Fruit fly (Drosophila melanogaster): ENCODE results near the gene Tudor-SN.

The Tudor-SN gene

DNA sequence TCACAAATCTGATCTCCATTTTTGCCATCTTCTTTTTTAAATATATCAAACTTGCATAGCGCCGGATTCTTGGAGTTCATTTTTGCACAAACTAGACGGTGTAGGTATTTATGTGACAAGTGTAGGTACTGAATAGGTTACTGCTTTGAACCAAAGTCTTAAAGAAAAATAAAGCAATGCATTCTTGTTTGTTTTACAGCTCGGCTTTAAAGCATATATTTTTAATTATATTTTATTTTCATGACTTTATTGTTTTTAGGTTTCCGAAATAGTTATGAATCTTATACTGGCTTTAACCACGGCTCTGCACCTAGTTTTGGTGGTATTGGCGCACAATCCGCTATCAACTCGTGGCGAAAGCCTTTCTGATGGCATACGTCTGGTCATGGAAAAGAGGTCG lies 9.1 kb upstream of the Tudor-SN start, which contains the start of gene CG32845:
Gene CG32845 (minus strand): TSS at position 101 of the 400 bp plus-strand sequence.
- TF ChIP-seq bab1 (GFP tag; optimal IDR thresholded peaks at IDR 0.05) (no peak), tj (GFP tag; optimal IDR thresholded peaks at IDR 0.05) (no peak), cnc (optimal IDR thresholded peaks at IDR 0.05) (no peak), CG1620 (GFP tag; optimal IDR thresholded peaks at IDR 0.05) (no peak), CG12768 (GFP tag; optimal IDR thresholded peaks at IDR 0.05) (no peak), CG7101 (tag; optimal IDR thresholded peaks at IDR 0.05) (no peak), CG11617 (GFP tag; optimal IDR thresholded peaks at IDR 0.05) (no peak), CG5204 (GFP tag; optimal IDR thresholded peaks at IDR 0.05) (no peak)

DNA sequence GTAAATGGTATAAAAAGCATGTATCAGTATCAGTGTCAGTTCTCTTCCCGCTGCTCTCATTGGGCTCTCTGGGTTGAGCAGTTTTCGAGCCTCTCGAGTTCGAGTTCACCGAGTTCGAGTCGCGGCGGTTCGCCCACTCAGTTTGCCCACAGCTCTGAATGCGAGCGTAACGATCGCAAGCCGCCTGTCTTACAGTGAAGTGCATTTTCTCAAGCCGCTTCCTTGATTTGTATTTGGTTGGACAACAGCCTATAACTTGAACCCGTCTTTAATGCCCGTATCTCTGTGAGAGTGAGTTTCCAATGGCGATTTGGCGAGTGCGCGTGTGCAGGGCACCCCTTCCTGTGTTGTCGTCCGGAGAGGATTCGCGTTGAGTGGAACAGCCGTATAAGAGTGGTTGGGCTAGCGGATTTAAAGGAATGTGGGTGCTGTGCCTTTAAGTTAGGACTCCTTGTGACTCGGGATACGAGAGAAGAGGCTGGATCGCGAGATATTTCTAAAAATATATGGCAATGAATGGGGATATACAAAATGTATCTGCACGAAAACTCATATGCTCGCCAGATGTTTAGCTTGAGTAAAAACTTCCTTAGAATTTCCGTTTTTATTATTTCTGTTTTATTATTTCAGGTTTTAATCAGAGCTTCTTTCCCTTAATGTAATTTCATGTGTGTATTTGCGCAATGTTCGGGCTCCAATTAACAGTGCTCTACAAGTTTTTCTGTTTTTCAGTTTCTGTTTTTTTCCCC lies 7.5 kb upstream of the Tudor-SN start:
- TF ChIP-seq CG12768 (GFP tag; optimal IDR thresholded peaks at IDR 0.05): no peak
- peak; percentile 13 for TF ChIP-seq bab1 (GFP tag; optimal IDR thresholded peaks at IDR 0.05)

DNA sequence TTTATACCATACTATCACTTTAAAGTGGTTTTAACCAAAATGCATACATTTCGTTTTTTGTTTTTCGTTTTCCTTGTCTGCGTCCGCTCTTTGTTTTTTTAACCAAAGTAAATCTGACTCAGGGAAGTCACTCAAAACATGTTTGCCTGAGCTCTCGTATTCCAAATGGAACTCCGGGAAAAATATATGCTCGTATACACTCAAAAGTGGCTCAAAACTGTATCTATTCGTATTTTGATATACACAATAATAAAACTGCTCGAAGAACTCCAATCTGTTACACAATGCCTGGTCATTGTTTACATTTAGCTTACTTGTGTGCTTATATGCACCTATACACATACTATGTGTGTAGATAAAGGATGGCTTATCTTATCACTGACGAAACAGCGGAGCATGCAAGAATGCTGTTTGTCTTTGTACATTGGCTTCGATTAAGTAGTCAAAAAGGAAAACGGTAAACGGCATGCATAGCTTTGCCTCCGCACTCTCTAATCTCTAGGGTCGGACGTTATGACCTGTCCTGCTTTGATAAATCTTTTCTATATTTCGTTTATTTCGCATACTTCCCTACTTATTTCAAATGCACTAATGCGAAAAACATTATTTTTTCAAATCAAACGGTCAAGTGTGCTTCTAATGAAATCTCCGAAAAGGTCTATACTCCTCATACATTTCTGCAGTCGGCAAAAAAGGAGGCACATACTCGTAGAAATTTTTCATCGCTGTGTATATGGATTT lies 6.8 kb upstream of the Tudor-SN start, which contains the start of gene miple2:
Gene miple2 (plus strand): TSS at position 441 of the 741 bp plus-strand sequence.
- TF ChIP-seq CG33017 (tag; optimal IDR thresholded peaks at IDR 0.05) (no peak), tj (GFP tag; optimal IDR thresholded peaks at IDR 0.05) (peak; percentile 68), Clk (GFP tag; optimal IDR thresholded peaks at IDR 0.05) (no peak), CG7101 (tag; optimal IDR thresholded peaks at IDR 0.05) (peak; percentile 10), cic (GFP tag; optimal IDR thresholded peaks at IDR 0.05) (peak; percentile 1), cnc (optimal IDR thresholded peaks at IDR 0.05) (peak; percentile 50 to 70), pad (GFP tag; optimal IDR thresholded peaks at IDR 0.05) (peak; percentile 27), CG11617 (GFP tag; optimal IDR thresholded peaks at IDR 0.05) (peak; percentile 14), CG5204 (GFP tag; optimal IDR thresholded peaks at IDR 0.05) (no peak)

DNA sequence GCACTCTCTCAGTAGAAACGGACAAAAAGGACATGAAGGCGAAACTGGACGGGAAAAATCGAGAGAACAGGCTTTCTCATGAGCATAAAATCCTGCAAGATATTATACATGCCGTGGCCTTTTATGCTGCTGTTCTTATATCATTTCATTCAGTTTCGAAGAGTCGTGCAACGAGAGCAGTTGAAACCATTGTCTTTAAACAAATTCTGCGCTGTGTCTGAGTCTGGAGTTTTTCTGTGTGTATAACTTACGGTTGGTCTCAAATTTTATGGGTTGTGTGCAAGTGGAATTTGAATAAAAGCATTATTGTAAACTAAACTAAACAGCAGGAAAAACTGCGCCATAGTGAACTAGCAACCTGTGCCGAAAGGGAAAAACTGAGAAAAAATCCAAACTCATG lies 3.4 kb upstream of the Tudor-SN start:
- no peak for TF ChIP-seq bab1 (GFP tag; optimal IDR thresholded peaks at IDR 0.05)

DNA sequence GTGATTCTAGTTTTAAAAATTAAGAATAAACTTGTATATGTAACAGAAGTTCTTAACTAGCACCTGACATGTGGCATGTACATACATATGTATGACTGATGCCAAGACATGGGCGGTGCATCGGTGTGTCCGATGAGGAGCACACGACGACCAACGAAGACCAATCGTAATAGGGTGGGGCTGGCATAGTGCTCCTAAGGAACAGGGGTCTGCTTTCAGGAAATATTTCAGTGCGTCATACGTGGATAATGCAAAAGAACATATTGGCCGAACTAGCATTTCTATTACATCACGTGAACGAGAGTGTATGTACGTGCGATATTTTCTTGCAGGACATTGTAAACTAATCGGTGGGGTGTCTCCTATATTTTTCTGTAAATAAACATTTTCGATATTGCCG lies 2.9 kb upstream of the Tudor-SN start, which contains the start of gene miple1:
Gene miple1 (plus strand): TSS at position 217 of the 400 bp plus-strand sequence.
- TF ChIP-seq Clk (GFP tag; optimal IDR thresholded peaks at IDR 0.05) (no peak), bab1 (GFP tag; optimal IDR thresholded peaks at IDR 0.05) (no peak), toe (GFP tag; optimal IDR thresholded peaks at IDR 0.05) (no peak), cic (GFP tag; optimal IDR thresholded peaks at IDR 0.05) (no peak), kay (GFP tag; ENCODE audit: borderline replicate concordance) (no peak), CG11617 (GFP tag; optimal IDR thresholded peaks at IDR 0.05) (no peak), CG1620 (GFP tag; optimal IDR thresholded peaks at IDR 0.05) (no peak), ovo (GFP tag; optimal IDR thresholded peaks at IDR 0.05) (no peak), CG5204 (GFP tag; optimal IDR thresholded peaks at IDR 0.05) (no peak)

DNA sequence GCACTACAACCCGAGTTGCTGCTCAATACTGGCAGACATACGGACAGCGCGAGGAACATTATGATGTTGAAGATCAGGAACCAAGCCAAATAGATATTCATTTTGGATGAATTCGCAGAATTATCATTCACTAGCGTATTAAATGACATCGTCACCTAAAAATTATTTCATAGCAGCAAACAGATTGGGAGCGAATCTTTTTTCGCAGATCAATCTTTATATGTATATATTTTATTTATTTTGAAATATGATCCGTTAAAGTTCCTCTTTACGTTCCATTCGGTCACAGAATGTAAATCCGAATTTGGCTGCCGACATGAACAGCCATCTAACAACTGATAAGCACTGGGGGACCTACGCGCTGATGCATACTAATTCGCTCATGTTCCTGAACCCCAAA lies 1.6 kb upstream of the Tudor-SN start, which contains the start of gene CG34263:
Gene CG34263 (minus strand): TSS at position 101 of the 400 bp plus-strand sequence.
- TF ChIP-seq CG5204 (GFP tag; optimal IDR thresholded peaks at IDR 0.05) (no peak), kay (GFP tag; ENCODE audit: borderline replicate concordance) (no peak), Mnt (GFP tag; optimal IDR thresholded peaks at IDR 0.05) (no peak), CG7101 (tag; optimal IDR thresholded peaks at IDR 0.05) (no peak), cnc (optimal IDR thresholded peaks at IDR 0.05) (no peak)

DNA sequence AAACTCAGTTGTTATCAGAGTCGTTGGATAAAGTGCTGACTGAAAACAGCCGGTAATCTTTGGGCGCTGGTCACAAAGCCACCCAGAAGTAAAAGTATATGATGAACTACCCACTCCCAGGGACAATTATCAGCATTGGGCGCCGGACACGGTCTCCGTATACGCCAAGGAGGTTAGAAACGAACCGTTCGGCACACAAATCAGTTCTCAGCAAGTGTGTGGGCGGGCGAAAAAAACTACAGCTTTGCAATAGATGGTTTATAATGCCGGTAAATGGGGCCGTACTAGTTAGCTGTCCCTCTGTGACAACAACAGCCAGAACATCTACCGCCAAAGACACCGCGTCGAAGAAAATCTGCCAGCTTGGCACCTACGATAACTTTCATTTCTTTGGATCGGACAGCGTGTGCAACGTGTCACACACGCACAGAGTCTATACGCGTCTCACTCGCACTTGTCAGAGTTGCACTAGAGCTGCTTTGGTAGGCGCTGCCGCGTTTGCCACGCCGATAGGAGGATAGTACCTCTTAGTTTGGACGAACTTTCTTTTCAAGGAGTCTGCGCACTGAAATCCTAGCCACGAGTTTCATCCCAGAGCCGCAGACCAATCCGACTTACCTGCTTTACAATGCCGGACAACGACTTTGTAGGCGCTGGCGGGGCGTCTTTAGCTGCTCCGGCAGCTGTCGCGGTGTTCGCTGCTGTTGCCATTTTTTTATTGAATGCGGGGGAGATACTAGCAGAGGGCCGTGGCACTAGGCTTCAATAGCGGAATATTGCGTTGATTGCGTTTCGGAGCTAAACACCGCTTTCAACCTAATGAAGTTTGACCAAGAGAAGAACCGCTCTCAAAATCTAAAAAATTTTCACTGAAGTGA lies 441 bp downstream of the Tudor-SN start:
- TF ChIP-seq Mnt (GFP tag; optimal IDR thresholded peaks at IDR 0.05) (peak; percentile 48), Hr96 (GFP tag; optimal IDR thresholded peaks at IDR 0.05) (no peak)

DNA sequence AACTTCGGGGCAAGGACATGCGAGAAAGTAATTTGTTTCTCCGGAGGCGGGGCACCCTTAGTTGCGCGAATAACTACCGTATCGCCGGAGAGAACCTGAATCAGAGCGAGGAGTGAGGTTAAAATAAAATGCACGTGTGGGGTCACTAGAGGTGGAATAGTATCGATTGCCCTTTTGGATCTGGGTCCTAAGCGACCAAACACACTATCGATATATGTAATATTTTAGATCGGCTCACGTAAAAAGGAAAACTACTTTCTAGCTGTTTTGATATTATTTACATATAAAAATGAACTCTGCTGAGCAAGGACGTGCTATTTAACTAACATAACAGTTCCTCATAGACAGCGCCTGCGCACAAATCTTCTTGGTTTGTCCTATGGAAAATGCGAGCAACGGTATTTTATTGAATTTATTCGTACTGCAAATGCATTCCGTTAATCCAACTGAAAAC lies 1.4 kb downstream of the Tudor-SN start:
- TF ChIP-seq CG5204 (GFP tag; optimal IDR thresholded peaks at IDR 0.05): no peak
- peak; percentile 97 for TF ChIP-seq Mnt (GFP tag; optimal IDR thresholded peaks at IDR 0.05)
- TF ChIP-seq Crg-1 (GFP tag; optimal IDR thresholded peaks at IDR 0.05): no peak
- TF ChIP-seq pad (GFP tag; optimal IDR thresholded peaks at IDR 0.05): peak; percentile 5
- TF ChIP-seq CG1620 (GFP tag; optimal IDR thresholded peaks at IDR 0.05): peak; percentile 29
- TF ChIP-seq CG33017 (tag; optimal IDR thresholded peaks at IDR 0.05): no peak
- no peak for TF ChIP-seq kay (GFP tag; ENCODE audit: borderline replicate concordance)
- no peak for TF ChIP-seq CG11617 (GFP tag; optimal IDR thresholded peaks at IDR 0.05)
- no peak for TF ChIP-seq cic (GFP tag; optimal IDR thresholded peaks at IDR 0.05)
- no peak for TF ChIP-seq Clk (GFP tag; optimal IDR thresholded peaks at IDR 0.05)
- no peak for TF ChIP-seq bab1 (GFP tag; optimal IDR thresholded peaks at IDR 0.05)
- TF ChIP-seq CG7101 (tag; optimal IDR thresholded peaks at IDR 0.05): peak; percentile 5
- peak; percentile 32 for TF ChIP-seq Hr96 (GFP tag; optimal IDR thresholded peaks at IDR 0.05)
- peak; percentile 23 for TF ChIP-seq tj (GFP tag; optimal IDR thresholded peaks at IDR 0.05)
- no peak for TF ChIP-seq cnc (optimal IDR thresholded peaks at IDR 0.05)
- peak; percentile 58 for TF ChIP-seq CG12768 (GFP tag; optimal IDR thresholded peaks at IDR 0.05)
- peak; percentile 79 for TF ChIP-seq ovo (GFP tag; optimal IDR thresholded peaks at IDR 0.05)
- TF ChIP-seq CG7045 (GFP tag; optimal IDR thresholded peaks at IDR 0.05): no peak
- no peak for TF ChIP-seq toe (GFP tag; optimal IDR thresholded peaks at IDR 0.05)
- no peak for TF ChIP-seq CG14711 (tag; optimal IDR thresholded peaks at IDR 0.05)

Data from whole organism, adult.